Worm (Caenorhabditis elegans) whole organism, young adult: ENCODE results near the gene orc-2.

Source experiments
- B0019.2 ChIP-seq: fragments of 200-800 bp; sonication (Bioruptor generic); conservative IDR thresholded peaks from 2 replicates; pipeline ENCODE4 v1.3.6; 2022; ENCODE audit warnings: missing genetic modification reagents, missing genetic modification characterization, missing compliant biosample characterization
- C06A6.2 ChIP-seq: fragments of 200-800 bp; sonication (Bioruptor generic); conservative IDR thresholded peaks from 2 replicates; pipeline ENCODE4 v1.3.6; 2022; ENCODE audit warnings: missing genetic modification characterization, missing compliant biosample characterization
- C17E4.6 ChIP-seq: fragments of 200-800 bp; sonication (Bioruptor generic); IDR thresholded peaks from 2 replicates; pipeline ENCODE4 v1.3.6; 2022; ENCODE audit warnings: missing genetic modification reagents, missing genetic modification characterization, missing compliant biosample characterization
- F22D6.2 ChIP-seq: sonication (generic microtip); optimal IDR thresholded peaks from 2 replicates; lab custom pipeline; 2016; ENCODE audit warnings: mild to moderate bottlenecking, missing genetic modification characterization, missing compliant biosample characterization
- F23B12.7 ChIP-seq: sonication (generic microtip); optimal IDR thresholded peaks from 2 replicates; lab custom pipeline; 2017; ENCODE audit warnings: missing genetic modification characterization, mild to moderate bottlenecking, missing compliant biosample characterization, antibody characterized with exemption, moderate library complexity; ENCODE audit not compliant: insufficient read depth
- F52B5.7 ChIP-seq: sonication (generic microtip); optimal IDR thresholded peaks from 2 replicates; lab custom pipeline; 2016; ENCODE audit warnings: mild to moderate bottlenecking, missing genetic modification characterization, missing compliant biosample characterization
- F57C9.4 ChIP-seq: sonication (generic microtip); optimal IDR thresholded peaks from 2 replicates; lab custom pipeline; 2017; ENCODE audit warnings: mild to moderate bottlenecking, missing genetic modification characterization, missing compliant biosample characterization
- T07F8.4 ChIP-seq: sonication (generic microtip); optimal IDR thresholded peaks from 2 replicates; lab custom pipeline; 2016; ENCODE audit warnings: mild to moderate bottlenecking, missing genetic modification characterization, moderate library complexity, missing compliant biosample characterization
- T26A5.8 ChIP-seq: sonication (generic microtip); optimal IDR thresholded peaks from 2 replicates; lab custom pipeline; 2016; ENCODE audit warnings: missing genetic modification characterization, missing compliant biosample characterization
- Y95B8A.8 ChIP-seq: fragments of 200-800 bp; sonication (Bioruptor generic); IDR thresholded peaks from 2 replicates; pipeline ENCODE4 v1.3.6; 2022; ENCODE audit warnings: missing genetic modification reagents, missing genetic modification characterization, missing compliant biosample characterization
- bed-2 ChIP-seq: fragments of 200-800 bp; sonication (Bioruptor generic); IDR thresholded peaks from 2 replicates; pipeline ENCODE4 v1.3.6; 2022; ENCODE audit warnings: missing genetic modification reagents, missing genetic modification characterization, missing compliant biosample characterization
- ccch-3 ChIP-seq: fragments of 200-800 bp; sonication (Bioruptor generic); optimal IDR thresholded peaks from 2 replicates; lab custom pipeline; 2018; ENCODE audit warnings: mild to moderate bottlenecking, missing genetic modification characterization, missing compliant biosample characterization
- cebp-1 ChIP-seq, 2 experiments: fragments of 200-800 bp in 1 of 2; sonication (Bioruptor generic) in 1 of 2; sonication (generic microtip) in 1 of 2; IDR thresholded peaks in 1 of 2; optimal IDR thresholded peaks in 1 of 2; 2 replicates each; pipeline versions ENCODE4 v1.3.6 to Lab custom; 2017 to 2022; ENCODE audit warnings: missing compliant biosample characterization in 2 of 2, missing genetic modification characterization in 2 of 2, mild to moderate bottlenecking in 1 of 2, missing genetic modification reagents in 1 of 2, moderate library complexity in 1 of 2
- ceh-58 ChIP-seq: fragments of 200-800 bp; sonication (Bioruptor generic); IDR thresholded peaks from 2 replicates; pipeline ENCODE4 v1.3.6; 2022; ENCODE audit warnings: missing genetic modification characterization, missing compliant biosample characterization
- ceh-79 ChIP-seq: sonication (generic microtip); optimal IDR thresholded peaks from 2 replicates; lab custom pipeline; 2017; ENCODE audit warnings: mild to moderate bottlenecking, missing genetic modification characterization, missing compliant biosample characterization
- ceh-91 ChIP-seq: fragments of 200-800 bp; sonication (Bioruptor generic); IDR thresholded peaks from 2 replicates; pipeline ENCODE4 v1.3.6; 2022; ENCODE audit warnings: missing genetic modification reagents, missing genetic modification characterization, missing compliant biosample characterization
- chd-7 ChIP-seq: sonication (generic microtip); optimal IDR thresholded peaks from 2 replicates; lab custom pipeline; 2016; ENCODE audit warnings: mild to moderate bottlenecking, missing genetic modification characterization, moderate library complexity, missing compliant biosample characterization
- die-1 ChIP-seq: sonication (generic microtip); optimal IDR thresholded peaks from 2 replicates; lab custom pipeline; 2016; ENCODE audit warnings: missing genotype, mild to moderate bottlenecking, missing genetic modification characterization, missing compliant biosample characterization
- efl-1 ChIP-seq: fragments of 150-350 bp; optimal IDR thresholded peaks from 2 replicates; lab custom pipeline; 2014; ENCODE audit warnings: missing biosample characterization, missing genetic modification reagents, missing genetic modification characterization
- egl-44 ChIP-seq: fragments of 200-800 bp; sonication (Bioruptor generic); IDR thresholded peaks from 2 replicates; pipeline ENCODE4 v1.3.6; 2022; ENCODE audit warnings: missing genetic modification reagents, missing genetic modification characterization, missing compliant biosample characterization
- ets-4 ChIP-seq: fragments of 200-800 bp; sonication (Bioruptor generic); optimal IDR thresholded peaks from 2 replicates; lab custom pipeline; 2018; ENCODE audit warnings: mild to moderate bottlenecking, missing genetic modification characterization, missing compliant biosample characterization
- gei-17 ChIP-seq: fragments of 200-800 bp; sonication (Bioruptor generic); optimal IDR thresholded peaks from 2 replicates; lab custom pipeline; 2018; ENCODE audit warnings: mild to moderate bottlenecking, missing genetic modification characterization, missing compliant biosample characterization
- him-1 ChIP-seq: sonication (generic microtip); optimal IDR thresholded peaks from 2 replicates; lab custom pipeline; 2016; ENCODE audit warnings: missing genotype, missing genetic modification reagents, missing genetic modification characterization, missing compliant biosample characterization
- hlh-12 ChIP-seq: sonication (generic microtip); optimal IDR thresholded peaks from 2 replicates; lab custom pipeline; 2016; ENCODE audit warnings: missing genetic modification characterization, missing compliant biosample characterization
- hmg-1.2 ChIP-seq: fragments of 200-800 bp; sonication (Bioruptor generic); IDR thresholded peaks from 2 replicates; pipeline ENCODE4 v1.3.6; 2022; ENCODE audit warnings: missing genetic modification reagents, missing genetic modification characterization, missing compliant biosample characterization
- hmg-20 ChIP-seq: fragments of 200-800 bp; sonication (Bioruptor generic); IDR thresholded peaks from 2 replicates; pipeline ENCODE4 v1.3.6; 2022; ENCODE audit warnings: missing genetic modification reagents, missing genetic modification characterization, missing compliant biosample characterization
- lin-26 ChIP-seq: fragments of 200-800 bp; sonication (Bioruptor generic); IDR thresholded peaks from 2 replicates; pipeline ENCODE4 v1.3.6; 2022; ENCODE audit warnings: missing genetic modification reagents, missing genetic modification characterization, missing compliant biosample characterization
- lin-40 ChIP-seq: sonication (generic microtip); optimal IDR thresholded peaks from 2 replicates; lab custom pipeline; 2016; ENCODE audit warnings: missing genetic modification characterization, mild to moderate bottlenecking, missing compliant biosample characterization, missing genotype, missing genetic modification reagents
- lir-1 ChIP-seq: fragments of 200-800 bp; sonication (Bioruptor generic); conservative IDR thresholded peaks from 2 replicates; pipeline ENCODE4 v1.3.6; 2022; ENCODE audit warnings: missing genetic modification reagents, missing genetic modification characterization, missing compliant biosample characterization
- mes-4 ChIP-seq: sonication (generic microtip); optimal IDR thresholded peaks from 2 replicates; lab custom pipeline; 2016; ENCODE audit warnings: missing genotype, missing genetic modification characterization, missing compliant biosample characterization
- nfyb-1 ChIP-seq: fragments of 200-800 bp; sonication (Bioruptor generic); IDR thresholded peaks from 2 replicates; pipeline ENCODE4 v1.3.6; 2022; ENCODE audit warnings: missing genetic modification reagents, missing genetic modification characterization, missing compliant biosample characterization
- nhr-120 ChIP-seq: fragments of 200-800 bp; sonication (Bioruptor generic); IDR thresholded peaks from 2 replicates; pipeline ENCODE4 v1.3.6; 2022; ENCODE audit warnings: missing genetic modification characterization, missing compliant biosample characterization
- nhr-80 ChIP-seq: sonication (generic microtip); optimal IDR thresholded peaks from 2 replicates; lab custom pipeline; 2016; ENCODE audit warnings: missing genetic modification characterization, missing compliant biosample characterization
- nhr-90 ChIP-seq: sonication (generic microtip); optimal IDR thresholded peaks from 2 replicates; lab custom pipeline; 2016; ENCODE audit warnings: missing genotype, mild to moderate bottlenecking, missing genetic modification characterization, missing compliant biosample characterization
- sdz-38 ChIP-seq: sonication (generic microtip); optimal IDR thresholded peaks from 2 replicates; lab custom pipeline; 2016; ENCODE audit warnings: missing genotype, missing genetic modification characterization, missing compliant biosample characterization
- snpc-1.1 ChIP-seq: sonication (generic microtip); optimal IDR thresholded peaks from 2 replicates; lab custom pipeline; 2017; ENCODE audit warnings: missing genetic modification characterization, mild to moderate bottlenecking, missing compliant biosample characterization, antibody characterized with exemption, moderate library complexity, missing genotype, missing genetic modification reagents; ENCODE audit not compliant: insufficient read depth
- snpc-4 ChIP-seq, 5 experiments: fragments of 150-350 bp in 1 of 5; sonication (generic microtip) in 4 of 5; optimal IDR thresholded peaks; 2 replicates each; lab custom pipeline; 2014 to 2018; ENCODE audit warnings: missing genetic modification characterization in 5 of 5, missing biosample characterization in 3 of 5, antibody characterized with exemption in 2 of 5, mild to moderate bottlenecking in 2 of 5, missing compliant biosample characterization in 2 of 5, missing genotype in 2 of 5, moderate library complexity in 2 of 5, missing genetic modification reagents in 1 of 5
- sptf-2 ChIP-seq: fragments of 200-800 bp; sonication (Bioruptor generic); optimal IDR thresholded peaks from 2 replicates; lab custom pipeline; 2018; ENCODE audit warnings: mild to moderate bottlenecking, missing genetic modification characterization, missing compliant biosample characterization
- unc-62 ChIP-seq: fragments of 150-350 bp; optimal IDR thresholded peaks from 2 replicates; lab custom pipeline; 2014; ENCODE audit warnings: missing biosample characterization, missing genetic modification reagents, missing genetic modification characterization
- ztf-18 ChIP-seq: sonication (generic microtip); optimal IDR thresholded peaks from 2 replicates; lab custom pipeline; 2016; ENCODE audit warnings: missing genotype, mild to moderate bottlenecking, missing genetic modification characterization, missing compliant biosample characterization
- ztf-28 ChIP-seq: fragments of 200-800 bp; sonication (Bioruptor generic); IDR thresholded peaks from 2 replicates; pipeline ENCODE4 v1.3.6; 2022; ENCODE audit warnings: missing genetic modification reagents, missing genetic modification characterization, missing compliant biosample characterization
- ztf-6 ChIP-seq: fragments of 200-800 bp; sonication (Bioruptor generic); IDR thresholded peaks from 2 replicates; pipeline ENCODE4 v1.3.6; 2022; ENCODE audit warnings: missing genetic modification reagents, missing genetic modification characterization, missing compliant biosample characterization

The orc-2 gene

DNA sequence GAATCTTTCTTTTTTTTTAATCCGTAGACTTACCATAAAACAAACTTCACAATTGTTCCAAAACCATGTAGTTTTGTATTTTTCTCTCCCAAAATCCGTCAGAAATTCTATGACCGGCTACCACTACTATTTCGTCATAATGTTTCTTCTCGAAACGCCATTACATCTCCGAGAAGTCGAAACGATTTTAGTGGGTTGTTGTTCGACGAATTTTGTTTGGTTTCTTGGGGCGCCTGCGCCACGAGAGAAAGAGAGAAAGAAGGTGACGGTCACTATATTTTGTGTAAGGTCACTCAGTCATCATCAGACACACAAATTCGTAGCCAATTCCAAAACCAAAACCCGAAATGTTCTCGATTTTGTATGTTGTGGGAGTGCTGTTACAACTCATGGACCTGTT is 13.4 kb downstream of the orc-2 start:
- TF ChIP-seq cebp-1 (GFP tag; IDR thresholded peaks at IDR 0.05; lab: Robert Waterston, UW) (0 out of 2 replicates have a peak, but pooled peaks have one; percentile 20), cebp-1 (tag; optimal IDR thresholded peaks at IDR 0.05; lab: Kevin White, UChicago) (peak; percentile 70), ccch-3 (GFP tag; lab: Kevin White, UChicago) (no peak)

DNA sequence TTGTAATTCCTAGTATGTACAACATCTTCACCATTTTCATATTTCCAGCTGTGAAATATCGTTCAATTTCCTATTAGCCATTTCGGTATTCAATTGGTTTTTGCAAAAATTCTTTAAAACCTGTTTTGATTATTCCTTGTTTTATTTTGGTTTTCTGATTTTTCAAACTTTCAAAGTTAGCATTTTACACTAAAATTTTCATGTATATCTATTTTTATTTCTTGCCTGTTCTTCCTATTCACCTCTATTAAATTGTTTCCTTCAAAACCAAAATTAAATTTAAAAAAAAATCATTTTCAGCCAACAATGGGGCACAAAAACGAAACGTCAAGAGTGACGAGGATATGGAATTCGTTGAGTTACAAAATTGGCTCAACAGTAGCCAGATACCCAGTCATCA is 15.2 kb downstream of the orc-2 start, which contains the start of gene ptr-8:
Gene ptr-8 (plus strand): TSS at position 301 of the 400 bp plus-strand sequence.
- TF ChIP-seq ccch-3 (GFP tag; lab: Kevin White, UChicago) = no peak
- TF ChIP-seq Y95B8A.8 = no peak
- TF ChIP-seq egl-44 (GFP tag; lab: Robert Waterston, UW) = no peak
- TF ChIP-seq nhr-80 = no peak
- no peak for TF ChIP-seq lin-26 (GFP tag; lab: Robert Waterston, UW)
- no peak for TF ChIP-seq ztf-6 (GFP tag; lab: Robert Waterston, UW)
- no peak for TF ChIP-seq C06A6.2 (GFP tag; lab: Robert Waterston, UW)
- no peak for TF ChIP-seq mes-4 (tag; lab: Kevin White, UChicago)
- no peak for TF ChIP-seq nhr-120 (GFP tag; lab: Robert Waterston, UW)

- no peak for TF ChIP-seq ceh-79 (tag; lab: Kevin White, UChicago)
- no peak for TF ChIP-seq bed-2 (GFP tag; lab: Robert Waterston, UW)
- no peak for TF ChIP-seq F57C9.4
- no peak for TF ChIP-seq gei-17 (GFP tag; lab: Kevin White, UChicago)
- no peak for TF ChIP-seq nfyb-1 (GFP tag; lab: Robert Waterston, UW)
- no peak for TF ChIP-seq him-1 (tag; lab: Kevin White, UChicago)
- TF ChIP-seq chd-7 (tag; lab: Kevin White, UChicago) = no peak
- no peak for TF ChIP-seq sptf-2
- TF ChIP-seq T26A5.8 = no peak
- TF ChIP-seq hmg-20 (GFP tag; lab: Robert Waterston, UW) = no peak
- TF ChIP-seq snpc-1.1 (tag; lab: Kevin White, UChicago) = no peak
- TF ChIP-seq C17E4.6 (GFP tag; lab: Robert Waterston, UW) = no peak
- TF ChIP-seq ceh-58 (GFP tag; lab: Robert Waterston, UW) = no peak
- no peak for TF ChIP-seq die-1 (tag; lab: Kevin White, UChicago)
- TF ChIP-seq lir-1 (GFP tag; lab: Robert Waterston, UW) = no peak
- TF ChIP-seq ztf-18 (tag; lab: Kevin White, UChicago) = no peak
Observed at ce11 chrII:10894996-10895395, 21.3 kb downstream of the orc-2 start, which contains the start of gene sra-10. sra-10 (minus strand) TSS chrII:10895096.

ce11 chrII:10895959-10896358 is 22.2 kb downstream of the orc-2 start:
- no peak for TF ChIP-seq unc-62
- TF ChIP-seq sdz-38 (tag; lab: Kevin White, UChicago) = no peak
- TF ChIP-seq ztf-28 = no peak
- TF ChIP-seq hmg-1.2 (GFP tag; lab: Robert Waterston, UW) = no peak
- TF ChIP-seq ceh-91 (GFP tag; lab: Robert Waterston, UW) = no peak
- TF ChIP-seq T26A5.8 = no peak
- no peak for TF ChIP-seq efl-1 (GFP tag; lab: Kevin White, UChicago)
- no peak for TF ChIP-seq B0019.2 (GFP tag; lab: Robert Waterston, UW)
- no peak for TF ChIP-seq F52B5.7 (tag; lab: Kevin White, UChicago)
- no peak for TF ChIP-seq snpc-4 (GFP tag; optimal IDR thresholded peaks at IDR 0.05; lab: Kevin White, UChicago)
- TF ChIP-seq snpc-4 (tag; optimal IDR thresholded peaks at IDR 0.05; lab: Kevin White, UChicago) = no peak
- no peak for TF ChIP-seq hlh-12
- TF ChIP-seq bed-2 (GFP tag; lab: Robert Waterston, UW) = no peak
- no peak for TF ChIP-seq nhr-90
- TF ChIP-seq F22D6.2 (tag; lab: Kevin White, UChicago) = no peak
- no peak for TF ChIP-seq ets-4
- no peak for TF ChIP-seq T07F8.4 (tag; lab: Kevin White, UChicago)
- no peak for TF ChIP-seq F23B12.7
- TF ChIP-seq lin-40 = no peak
